Fruit fly (Drosophila melanogaster) whole organism, embryonic: ENCODE results near the gene Crz.
A peak's percentile ranks its signal among the peaks of the same experiment; 100 is the strongest.

ENCODE experiments used
- Abd-B ChIP-seq: fragments of 200-800 bp; sonication (Bioruptor generic); optimal IDR thresholded peaks from 2 replicates; lab custom pipeline; 2018; ENCODE audit warnings: missing biosample characterization, mild to moderate bottlenecking, missing genetic modification characterization, moderate library complexity
- Ada2b ChIP-seq: fragments of 200-800 bp; sonication (Bioruptor generic); IDR thresholded peaks from 2 replicates; pipeline ENCODE4 v1.3.6; 2022; ENCODE audit warnings: missing biosample characterization, missing genetic modification characterization
- BEAF-32 ChIP-seq: fragments of 200-800 bp; sonication (Bioruptor generic); optimal IDR thresholded peaks from 3 replicates; lab custom pipeline; 2017; ENCODE audit warnings: missing biosample characterization, missing genetic modification characterization, mild to moderate bottlenecking, moderate library complexity, missing genetic modification reagents
- CG10274 ChIP-seq: fragments of 200-800 bp; sonication (Bioruptor generic); optimal IDR thresholded peaks from 3 replicates; lab custom pipeline; 2017; ENCODE audit warnings: missing biosample characterization, mild to moderate bottlenecking, missing genetic modification characterization
- CG12071 ChIP-seq: fragments of 200-800 bp; sonication (Bioruptor generic); optimal IDR thresholded peaks from 3 replicates; lab custom pipeline; 2018; ENCODE audit warnings: missing biosample characterization, mild to moderate bottlenecking, missing genetic modification characterization
- CG12236 ChIP-seq: fragments of 200-800 bp; sonication (Bioruptor generic); optimal IDR thresholded peaks from 2 replicates; lab custom pipeline; 2016; ENCODE audit warnings: missing biosample characterization, missing genetic modification characterization
- CG14014 ChIP-seq: fragments of 200-800 bp; sonication (Bioruptor generic); IDR thresholded peaks from 2 replicates; pipeline ENCODE4 v1.3.6; 2022; ENCODE audit warnings: missing biosample characterization, missing genetic modification characterization
- CG14965 ChIP-seq: fragments of 200-800 bp; sonication (Bioruptor generic); optimal IDR thresholded peaks from 2 replicates; lab custom pipeline; 2016; ENCODE audit warnings: missing biosample characterization, missing genetic modification characterization, borderline replicate concordance
- CG1602 ChIP-seq: fragments of 200-800 bp; sonication (Bioruptor generic); optimal IDR thresholded peaks from 3 replicates; lab custom pipeline; 2016; ENCODE audit warnings: missing biosample characterization, missing genetic modification characterization
- CG1603 ChIP-seq: fragments of 200-800 bp; sonication (Bioruptor generic); optimal IDR thresholded peaks from 2 replicates; lab custom pipeline; 2019; ENCODE audit warnings: missing biosample characterization, mild to moderate bottlenecking, missing genetic modification characterization, moderate library complexity
- CG17829 ChIP-seq: fragments of 200-800 bp; optimal IDR thresholded peaks from 2 replicates; lab custom pipeline; 2019; ENCODE audit warnings: missing biosample characterization, mild to moderate bottlenecking, missing genetic modification characterization, moderate library complexity
- CG1832 ChIP-seq: fragments of 200-800 bp; sonication (Bioruptor generic); optimal IDR thresholded peaks from 2 replicates; lab custom pipeline; 2017; ENCODE audit warnings: missing biosample characterization, mild to moderate bottlenecking, missing genetic modification characterization, inconsistent platforms
- CG2875 ChIP-seq: fragments of 200-800 bp; sonication (Bioruptor generic); optimal IDR thresholded peaks from 2 replicates; lab custom pipeline; 2017; ENCODE audit warnings: missing biosample characterization, mild to moderate bottlenecking, missing genetic modification characterization, missing genetic modification reagents
- CG3065 ChIP-seq: fragments of 200-800 bp; sonication (Bioruptor generic); optimal IDR thresholded peaks from 2 replicates; lab custom pipeline; 2016; ENCODE audit warnings: missing biosample characterization, missing genetic modification characterization
- CG31441 ChIP-seq: fragments of 200-800 bp; sonication (Bioruptor generic); IDR thresholded peaks from 2 replicates; pipeline ENCODE4 v1.3.6; 2022; ENCODE audit warnings: missing biosample characterization, missing genetic modification characterization
- CG32772 ChIP-seq: fragments of 200-800 bp; sonication (Bioruptor generic); IDR thresholded peaks from 2 replicates; pipeline ENCODE4 v1.3.6; 2022; ENCODE audit warnings: missing biosample characterization, missing genetic modification characterization
- CG3281 ChIP-seq: fragments of 200-800 bp; sonication (Bioruptor generic); optimal IDR thresholded peaks from 3 replicates; lab custom pipeline; 2017; ENCODE audit warnings: missing biosample characterization, mild to moderate bottlenecking, missing genetic modification characterization
- CG4404 ChIP-seq: fragments of 200-800 bp; sonication (Bioruptor generic); IDR thresholded peaks from 2 replicates; pipeline ENCODE4 v1.3.6; 2022; ENCODE audit warnings: missing biosample characterization, missing genetic modification characterization
- CG4707 ChIP-seq: fragments of 200-800 bp; sonication (Bioruptor generic); optimal IDR thresholded peaks from 2 replicates; lab custom pipeline; 2018; ENCODE audit warnings: missing biosample characterization, mild to moderate bottlenecking, missing genetic modification characterization, moderate library complexity
- CG6272 ChIP-seq: fragments of 200-800 bp; sonication (Bioruptor generic); IDR thresholded peaks from 2 replicates; pipeline ENCODE4 v1.3.6; 2022; ENCODE audit warnings: missing biosample characterization, missing genetic modification characterization
- CG7556 ChIP-seq: fragments of 200-800 bp; sonication (Bioruptor generic); optimal IDR thresholded peaks from 2 replicates; lab custom pipeline; 2017; ENCODE audit warnings: missing biosample characterization, mild to moderate bottlenecking, missing genetic modification characterization
- CG8089 ChIP-seq: fragments of 200-800 bp; sonication (Bioruptor generic); optimal IDR thresholded peaks from 3 replicates; lab custom pipeline; 2016; ENCODE audit warnings: missing biosample characterization, missing genetic modification characterization
- CkIIα-i1 ChIP-seq: fragments of 200-800 bp; sonication (Bioruptor generic); IDR thresholded peaks from 2 replicates; pipeline ENCODE4 v1.3.6; 2022; ENCODE audit warnings: missing biosample characterization, missing genetic modification characterization
- D19B ChIP-seq: fragments of 200-800 bp; sonication (Bioruptor generic); optimal IDR thresholded peaks from 2 replicates; lab custom pipeline; 2017; ENCODE audit warnings: missing biosample characterization, mild to moderate bottlenecking, missing genetic modification characterization
- Dek ChIP-seq: fragments of 200-800 bp; sonication (Bioruptor generic); optimal IDR thresholded peaks from 3 replicates; lab custom pipeline; 2019; ENCODE audit warnings: missing biosample characterization, mild to moderate bottlenecking, missing genetic modification characterization, moderate library complexity
- Dip2 ChIP-seq: fragments of 200-800 bp; sonication (Bioruptor generic); IDR thresholded peaks from 2 replicates; pipeline ENCODE4 v1.3.6; 2022; ENCODE audit warnings: missing biosample characterization, missing genetic modification characterization
- Drgx ChIP-seq: fragments of 200-800 bp; sonication (Bioruptor generic); IDR thresholded peaks from 2 replicates; pipeline ENCODE4 v1.3.6; 2022; ENCODE audit warnings: missing biosample characterization, missing genetic modification characterization
- Ets65A ChIP-seq: fragments of 200-800 bp; sonication (Bioruptor generic); peaks from one replicate; lab custom pipeline; 2016; ENCODE audit warnings: missing biosample characterization, missing genetic modification characterization
- Ets97D ChIP-seq: fragments of 200-800 bp; sonication (Bioruptor generic); optimal IDR thresholded peaks from 3 replicates; lab custom pipeline; 2016; ENCODE audit warnings: missing biosample characterization, missing genetic modification characterization
- HmgD ChIP-seq: fragments of 200-800 bp; sonication (Bioruptor generic); optimal IDR thresholded peaks from 3 replicates; lab custom pipeline; 2016; ENCODE audit warnings: missing biosample characterization, missing genetic modification characterization
- MBD-R2 ChIP-seq: fragments of 200-800 bp; sonication (Bioruptor generic); IDR thresholded peaks from 2 replicates; pipeline ENCODE4 v1.3.6; 2022; ENCODE audit warnings: missing biosample characterization, missing genetic modification characterization
- Meics ChIP-seq: fragments of 200-800 bp; sonication (Bioruptor generic); optimal IDR thresholded peaks from 2 replicates; lab custom pipeline; 2017; ENCODE audit warnings: missing biosample characterization, mild to moderate bottlenecking, missing genetic modification characterization
- NfI ChIP-seq: fragments of 200-800 bp; sonication (Bioruptor generic); optimal IDR thresholded peaks from 3 replicates; lab custom pipeline; 2018; ENCODE audit warnings: missing biosample characterization, mild to moderate bottlenecking, missing genetic modification characterization, moderate library complexity
- Pdp1 ChIP-seq, 2 experiments: fragments of 200-800 bp; sonication (Bioruptor generic); optimal IDR thresholded peaks; 3 replicates each; lab custom pipeline; 2016; ENCODE audit warnings: missing biosample characterization in 2 of 2, missing genetic modification characterization in 2 of 2, mild to moderate bottlenecking in 1 of 2, moderate library complexity in 1 of 2
- abd-A ChIP-seq: fragments of 200-800 bp; sonication (Bioruptor generic); optimal IDR thresholded peaks from 3 replicates; lab custom pipeline; 2019; ENCODE audit warnings: missing biosample characterization, mild to moderate bottlenecking, missing genetic modification characterization, moderate library complexity
- ato ChIP-seq: fragments of 200-800 bp; sonication (Bioruptor generic); IDR thresholded peaks from 2 replicates; pipeline ENCODE4 v1.3.6; 2022; ENCODE audit warnings: missing biosample characterization, missing genetic modification characterization; ENCODE audit not compliant: partially characterized antibody
- btn ChIP-seq: fragments of 200-800 bp; sonication (Bioruptor generic); optimal IDR thresholded peaks from 2 replicates; lab custom pipeline; 2016; ENCODE audit warnings: missing biosample characterization, missing genetic modification characterization
- cas ChIP-seq: fragments of 200-800 bp; sonication (Bioruptor generic); IDR thresholded peaks from 2 replicates; pipeline ENCODE4 v1.3.6; 2022; ENCODE audit warnings: missing biosample characterization, missing genetic modification characterization
- cato ChIP-seq: fragments of 200-800 bp; sonication (Bioruptor generic); optimal IDR thresholded peaks from 2 replicates; lab custom pipeline; 2016; ENCODE audit warnings: missing biosample characterization, missing genetic modification characterization, borderline replicate concordance
- eve ChIP-seq, 2 experiments: fragments of >200 bp; optimal IDR thresholded peaks; 2 replicates each; lab custom pipeline; 2017; ENCODE audit warnings: missing biosample characterization in 2 of 2, missing genetic modification characterization in 2 of 2
- fru ChIP-seq: fragments of >200 bp; optimal IDR thresholded peaks from 2 replicates; lab custom pipeline; 2017
- fu2 ChIP-seq: fragments of 200-800 bp; sonication (Bioruptor generic); optimal IDR thresholded peaks from 2 replicates; lab custom pipeline; 2016; ENCODE audit warnings: missing biosample characterization, missing genetic modification characterization
- gcm ChIP-seq: fragments of 200-800 bp; sonication (Bioruptor generic); optimal IDR thresholded peaks from 2 replicates; lab custom pipeline; 2019; ENCODE audit warnings: missing biosample characterization, mild to moderate bottlenecking, missing genetic modification characterization, moderate library complexity
- jumu ChIP-seq: fragments of 200-800 bp; sonication (Bioruptor generic); optimal IDR thresholded peaks from 3 replicates; lab custom pipeline; 2016; ENCODE audit warnings: missing biosample characterization, missing genetic modification characterization
- lov ChIP-seq, 2 experiments: fragments of 200-800 bp in 1 of 2; fragments of >200 bp in 1 of 2; sonication (Bioruptor generic) in 1 of 2; IDR thresholded peaks in 1 of 2; optimal IDR thresholded peaks in 1 of 2; 2 replicates in 1 of 2; 3 replicates in 1 of 2; pipeline versions ENCODE4 v1.3.6 to Lab custom; 2017 to 2022; ENCODE audit warnings: missing biosample characterization in 1 of 2, missing genetic modification characterization in 1 of 2
- odd ChIP-seq: fragments of 200-800 bp; sonication (Bioruptor generic); optimal IDR thresholded peaks from 2 replicates; lab custom pipeline; 2017; ENCODE audit warnings: missing biosample characterization, mild to moderate bottlenecking, missing genetic modification characterization
- pita ChIP-seq: fragments of 200-800 bp; sonication (Bioruptor generic); optimal IDR thresholded peaks from 2 replicates; lab custom pipeline; 2017; ENCODE audit warnings: missing biosample characterization, mild to moderate bottlenecking, missing genetic modification characterization
- sens ChIP-seq: fragments of 200-800 bp; sonication (Bioruptor generic); peaks from one replicate; lab custom pipeline; 2016; ENCODE audit warnings: missing biosample characterization, missing genetic modification characterization
- slou ChIP-seq: fragments of 200-800 bp; sonication (Bioruptor generic); optimal IDR thresholded peaks from 3 replicates; lab custom pipeline; 2016; ENCODE audit warnings: missing biosample characterization, missing genetic modification characterization
- tgo ChIP-seq: fragments of 200-800 bp; sonication (Bioruptor generic); IDR thresholded peaks from 3 replicates; pipeline ENCODE4 v1.3.6; 2022; ENCODE audit warnings: missing biosample characterization, missing genetic modification characterization
- ttk ChIP-seq: fragments of 200-800 bp; sonication (Bioruptor generic); IDR thresholded peaks from 2 replicates; pipeline ENCODE4 v2.1.2; 2022; ENCODE audit warnings: missing biosample characterization, missing genetic modification characterization
- tx ChIP-seq: fragments of 200-800 bp; sonication (Bioruptor generic); optimal IDR thresholded peaks from 2 replicates; lab custom pipeline; 2016; ENCODE audit warnings: missing biosample characterization, missing genetic modification characterization
- unpg ChIP-seq: fragments of 200-800 bp; sonication (Bioruptor generic); optimal IDR thresholded peaks from 3 replicates; lab custom pipeline; 2018; ENCODE audit warnings: missing biosample characterization, mild to moderate bottlenecking, missing genetic modification characterization, moderate library complexity

The Crz gene

DNA sequence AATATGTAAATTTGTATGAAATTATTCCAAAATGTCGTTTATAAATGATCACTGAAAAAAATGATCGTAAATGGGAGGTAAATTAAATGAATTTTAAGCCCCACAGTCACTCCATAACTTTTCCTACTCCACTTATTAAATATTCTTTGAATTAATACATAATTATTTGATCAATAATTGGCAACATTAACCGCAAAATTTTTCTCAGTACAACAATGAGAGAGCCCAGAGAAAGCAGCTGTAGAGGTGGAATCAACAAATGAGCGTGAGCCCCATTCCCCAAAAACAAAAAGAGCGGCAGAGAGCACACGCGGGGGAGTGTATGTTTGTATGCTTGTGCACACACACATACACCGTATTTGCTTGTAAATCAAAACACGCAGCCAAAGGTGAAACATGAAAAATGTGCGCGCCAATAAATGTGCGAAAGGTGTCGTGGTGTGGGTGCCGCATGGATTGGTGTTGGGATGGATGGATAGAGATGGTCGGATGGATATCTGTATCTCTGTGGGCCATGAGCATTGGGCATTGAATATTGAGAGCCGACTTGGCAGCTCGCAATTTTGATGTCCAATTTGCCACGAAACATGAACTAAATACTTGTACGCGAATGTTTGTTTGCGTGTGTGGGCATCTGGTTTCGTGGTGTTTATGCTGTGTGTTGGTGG lies 30.8 kb upstream of the Crz start (continued):
- peak; percentile 99 for TF ChIP-seq Abd-B (GFP tag; lab: Kevin White, UChicago)
- peak; percentile 95 for TF ChIP-seq Pdp1 (GFP tag; optimal IDR thresholded peaks at IDR 0.05; lab: Kevin White, UChicago)
- TF ChIP-seq CG3281 = peak; percentile 99
- no peak for TF ChIP-seq MBD-R2
- TF ChIP-seq CG10274 = peak; percentile 91
- peak; percentile 90 for TF ChIP-seq jumu
- no peak for TF ChIP-seq cas (GFP tag; lab: Robert Waterston, UW)
- TF ChIP-seq abd-A (tag; lab: Kevin White, UChicago) = peak; percentile 99
- no peak for TF ChIP-seq Ada2b
- TF ChIP-seq tgo (GFP tag; lab: Robert Waterston, UW) = no peak
- TF ChIP-seq CG8089 (GFP tag; lab: Kevin White, UChicago) = peak; percentile 89
- TF ChIP-seq cato (GFP tag; lab: Kevin White, UChicago) = peak; percentile 97
- no peak for TF ChIP-seq Drgx
- no peak for TF ChIP-seq CkIIα-i1 (GFP tag; lab: Robert Waterston, UW)
- TF ChIP-seq Ets65A = peak; percentile 97
- peak; percentile 82 for TF ChIP-seq Ets97D (GFP tag; lab: Kevin White, UChicago)
- peak; percentile 97 for TF ChIP-seq CG3065
- peak; percentile 99 for TF ChIP-seq CG1602 (GFP tag; lab: Kevin White, UChicago)
- no peak for TF ChIP-seq Dip2 (GFP tag; lab: Robert Waterston, UW)
- peak; percentile 89 for TF ChIP-seq CG12236
- peak; percentile 97 for TF ChIP-seq CG6272 (GFP tag; lab: Robert Waterston, UW)
- TF ChIP-seq CG14965 (GFP tag; lab: Kevin White, UChicago) = peak; percentile 22
- TF ChIP-seq CG7556 (GFP tag; lab: Kevin White, UChicago) = peak; percentile 99
- TF ChIP-seq CG14014 (GFP tag; lab: Robert Waterston, UW) = no peak
- no peak for TF ChIP-seq ato (GFP tag; lab: Robert Waterston, UW)
- TF ChIP-seq CG4404 (GFP tag; lab: Robert Waterston, UW) = no peak
- peak; percentile 95 for TF ChIP-seq slou (GFP tag; lab: Kevin White, UChicago)
- TF ChIP-seq HmgD = peak; percentile 55
- no peak for TF ChIP-seq fru (lab: Kevin White, UChicago)
- no peak for TF ChIP-seq CG32772 (GFP tag; lab: Robert Waterston, UW)
- TF ChIP-seq CG1832 = no peak
- TF ChIP-seq pita (GFP tag; lab: Kevin White, UChicago) = no peak
- TF ChIP-seq CG1603 = peak; percentile 97
- TF ChIP-seq gcm (GFP tag; lab: Kevin White, UChicago) = peak; percentile 98
- TF ChIP-seq ttk (GFP tag; lab: Robert Waterston, UW) = no peak
- no peak for TF ChIP-seq CG31441 (GFP tag; lab: Robert Waterston, UW)

- TF ChIP-seq CG4707 (GFP tag; lab: Kevin White, UChicago) (peak; percentile 15), tx (peak; percentile 36), D19B (GFP tag; lab: Kevin White, UChicago) (no peak), eve (GFP tag; optimal IDR thresholded peaks at IDR 0.05; lab: Kevin White, UChicago) (peak in 1 of 2 experiments; percentile 71), Meics (GFP tag; lab: Kevin White, UChicago) (peak; percentile 1), CG2875 (peak; percentile 36), CG17829 (peak; percentile 9), BEAF-32 (GFP tag; lab: Kevin White, UChicago) (no peak), CG12071 (peak; percentile 53), odd (GFP tag; lab: Kevin White, UChicago) (no peak), fu2 (no peak), Dek (tag; lab: Kevin White, UChicago) (peak; percentile 32), btn (GFP tag; lab: Kevin White, UChicago) (peak; percentile 5), sens (peak; percentile 79), lov (optimal IDR thresholded peaks at IDR 0.05; lab: Kevin White, UChicago) (no peak), lov (GFP tag; IDR thresholded peaks at IDR 0.05; lab: Robert Waterston, UW) (no peak), NfI (GFP tag; lab: Kevin White, UChicago) (no peak), unpg (GFP tag; lab: Kevin White, UChicago) (peak; percentile 16)
Measured at dm6 chr3R:14284422-14284760, 30.3 kb upstream of the Crz start.
